Worm (Caenorhabditis elegans): Measurements from ENCODE around the gene fbxa-160.
"Not testable (repeated sequence)": the region's sequence is repeated elsewhere in the genome, so short reads cannot be mapped to it uniquely, and the experiment has no call there.

fbxa-160 gene

ce11 chrII:1650502-1650901 lies 26.0 kb upstream of the fbxa-160 start, which contains the start of gene fbxb-20:
fbxb-20 (minus strand) TSS chrII:1650602.
- no peak for TF ChIP-seq ceh-39 (tag; optimal IDR thresholded peaks at IDR 0.05)
- TF ChIP-seq sem-2 (GFP tag; optimal IDR thresholded peaks at IDR 0.05), result no peak
- no peak for TF ChIP-seq mls-2 (tag; optimal IDR thresholded peaks at IDR 0.05)

- TF ChIP-seq elt-1 (tag; optimal IDR thresholded peaks at IDR 0.05; ENCODE audit: borderline replicate concordance, insufficient read depth) (no peak), unc-62 (GFP tag; optimal IDR thresholded peaks at IDR 0.05) (no peak), ceh-43 (GFP tag; optimal IDR thresholded peaks at IDR 0.05) (no peak), sem-2 (GFP tag; optimal IDR thresholded peaks at IDR 0.05) (no peak)
These were observed 24.3 kb upstream of the fbxa-160 start, which contains the start of gene fbxb-21 for ce11 chrII:1648768-1649167. fbxb-21 (minus strand) TSS chrII:1648868.

- TF ChIP-seq sptf-1 (tag; optimal IDR thresholded peaks at IDR 0.05) (no peak), lin-13 (tag; optimal IDR thresholded peaks at IDR 0.05) (no peak), lsy-2 (tag; optimal IDR thresholded peaks at IDR 0.05) (no peak), nhr-237 (tag; optimal IDR thresholded peaks at IDR 0.05) (no peak), ceh-39 (tag; optimal IDR thresholded peaks at IDR 0.05) (no peak), pha-4 (tag; optimal IDR thresholded peaks at IDR 0.05) (no peak), nhr-76 (tag; optimal IDR thresholded peaks at IDR 0.05) (no peak), mep-1 (tag; optimal IDR thresholded peaks at IDR 0.05) (no peak), nhr-28 (tag; optimal IDR thresholded peaks at IDR 0.05) (no peak), ham-2 (GFP tag; optimal IDR thresholded peaks at IDR 0.05) (no peak), sem-2 (GFP tag; optimal IDR thresholded peaks at IDR 0.05) (no peak)
These were observed 21.7 kb upstream of the fbxa-160 start, which contains the start of gene ZC204.17 for ce11 chrII:1646199-1646598. ZC204.17 (minus strand) TSS chrII:1646299.

ce11 chrII:1644777-1645348 lies 20.4 kb upstream of the fbxa-160 start, which contains the start of gene ZC204.6:
ZC204.6 (minus strand) TSS chrII:1644827.
- TF ChIP-seq pha-4 (tag; optimal IDR thresholded peaks at IDR 0.05) (no peak), mep-1 (tag; optimal IDR thresholded peaks at IDR 0.05) (no peak), nhr-28 (tag; optimal IDR thresholded peaks at IDR 0.05) (no peak), nhr-76 (tag; optimal IDR thresholded peaks at IDR 0.05) (no peak), hlh-1 (tag; optimal IDR thresholded peaks at IDR 0.05) (no peak), ztf-11 (tag; optimal IDR thresholded peaks at IDR 0.05) (no peak), bed-3 (GFP tag; optimal IDR thresholded peaks at IDR 0.05) (no peak), snpc-4 (tag; optimal IDR thresholded peaks at IDR 0.05) (no peak), unc-120 (tag; optimal IDR thresholded peaks at IDR 0.05; ENCODE audit: poor library complexity, severe bottlenecking) (no peak), unc-39 (tag; optimal IDR thresholded peaks at IDR 0.05) (no peak), nhr-237 (tag; optimal IDR thresholded peaks at IDR 0.05) (no peak), tbx-8 (GFP tag; optimal IDR thresholded peaks at IDR 0.05) (no peak), mab-5 (tag; optimal IDR thresholded peaks at IDR 0.05) (no peak), lin-32 (GFP tag; optimal IDR thresholded peaks at IDR 0.05) (no peak), nhr-12 (tag; optimal IDR thresholded peaks at IDR 0.05) (no peak), nhr-2 (tag; optimal IDR thresholded peaks at IDR 0.05) (no peak), drap-1 (GFP tag; optimal IDR thresholded peaks at IDR 0.05) (no peak), cnd-1 (tag; optimal IDR thresholded peaks at IDR 0.05) (no peak), ceh-43 (GFP tag; optimal IDR thresholded peaks at IDR 0.05) (no peak), M03D4.4 (tag; optimal IDR thresholded peaks at IDR 0.05) (no peak)

ce11 chrII:1640496-1640895 lies 16.0 kb upstream of the fbxa-160 start, which contains the start of gene srh-72:
srh-72 (minus strand) TSS chrII:1640596.
- TF ChIP-seq lin-32 (GFP tag; optimal IDR thresholded peaks at IDR 0.05) (no peak), unc-62 (GFP tag; optimal IDR thresholded peaks at IDR 0.05) (no peak), M03D4.4 (tag; optimal IDR thresholded peaks at IDR 0.05) (no peak), nhr-237 (tag; optimal IDR thresholded peaks at IDR 0.05) (no peak), lin-13 (tag; optimal IDR thresholded peaks at IDR 0.05) (no peak), hlh-1 (tag; optimal IDR thresholded peaks at IDR 0.05) (no peak), drap-1 (GFP tag; optimal IDR thresholded peaks at IDR 0.05) (no peak), ceh-39 (tag; optimal IDR thresholded peaks at IDR 0.05) (no peak), nhr-76 (tag; optimal IDR thresholded peaks at IDR 0.05) (no peak), mls-2 (tag; optimal IDR thresholded peaks at IDR 0.05) (no peak)

ce11 chrII:1636392-1636791 lies 11.9 kb upstream of the fbxa-160 start, which contains the start of gene srg-20:
srg-20 (plus strand) TSS chrII:1636692.
- not testable (repeated sequence) for TF ChIP-seq ceh-83 (GFP tag; optimal IDR thresholded peaks at IDR 0.05); zip-8 (tag; optimal IDR thresholded peaks at IDR 0.05); unc-39 (tag; optimal IDR thresholded peaks at IDR 0.05)

All from whole organism, mixed stage, embryonic.